Fruit fly (Drosophila melanogaster) whole organism, prepupa: ENCODE measurements around the gene CG15784.
A peak's percentile ranks its signal among the peaks of the same experiment; 100 is the strongest.

Source experiments
- CG10631 ChIP-seq: fragments of 200-800 bp; sonication (Bioruptor generic); optimal IDR thresholded peaks from 2 replicates; lab custom pipeline; 2016; ENCODE audit warnings: missing biosample characterization, missing genetic modification characterization
- CG10669 ChIP-seq: fragments of 200-800 bp; sonication (Bioruptor generic); optimal IDR thresholded peaks from 3 replicates; lab custom pipeline; 2018; ENCODE audit warnings: missing biosample characterization, mild to moderate bottlenecking, missing genetic modification characterization, moderate library complexity
- CG11762 ChIP-seq: fragments of 200-800 bp; sonication (Bioruptor generic); optimal IDR thresholded peaks from 3 replicates; lab custom pipeline; 2016; ENCODE audit warnings: missing biosample characterization, missing genetic modification characterization; ENCODE audit not compliant: insufficient read depth
- CG11902 ChIP-seq: fragments of 200-800 bp; sonication (Bioruptor generic); optimal IDR thresholded peaks from 3 replicates; lab custom pipeline; 2016; ENCODE audit warnings: missing biosample characterization, missing genetic modification characterization
- CG1621 ChIP-seq: fragments of 200-800 bp; sonication (Bioruptor generic); optimal IDR thresholded peaks from 3 replicates; lab custom pipeline; 2018; ENCODE audit warnings: missing biosample characterization, mild to moderate bottlenecking, missing genetic modification characterization
- CG16779 ChIP-seq: fragments of 200-800 bp; sonication (Bioruptor generic); optimal IDR thresholded peaks from 3 replicates; lab custom pipeline; 2017; ENCODE audit warnings: missing biosample characterization, mild to moderate bottlenecking, missing genetic modification characterization
- CG3032 ChIP-seq: fragments of 200-800 bp; optimal IDR thresholded peaks from 2 replicates; lab custom pipeline; 2019; ENCODE audit warnings: missing biosample characterization, mild to moderate bottlenecking, missing genetic modification characterization, moderate library complexity
- CG31627 ChIP-seq: fragments of 200-800 bp; sonication (Bioruptor generic); optimal IDR thresholded peaks from 3 replicates; lab custom pipeline; 2016; ENCODE audit warnings: missing biosample characterization, missing genetic modification characterization
- CG32006 ChIP-seq: fragments of 200-800 bp; sonication (Bioruptor generic); optimal IDR thresholded peaks from 3 replicates; lab custom pipeline; 2017; ENCODE audit warnings: missing biosample characterization, mild to moderate bottlenecking, missing genetic modification characterization
- CG3919 ChIP-seq: fragments of 200-800 bp; sonication (Bioruptor generic); optimal IDR thresholded peaks from 3 replicates; lab custom pipeline; 2016; ENCODE audit warnings: missing biosample characterization, missing genetic modification characterization
- CG6163 ChIP-seq: fragments of 200-800 bp; sonication (Bioruptor generic); IDR thresholded peaks from 3 replicates; pipeline ENCODE4 v1.3.6; 2022; ENCODE audit warnings: missing biosample characterization, missing genetic modification characterization
- CG6276 ChIP-seq: fragments of 200-800 bp; sonication (Bioruptor generic); optimal IDR thresholded peaks from 2 replicates; lab custom pipeline; 2017; ENCODE audit warnings: missing biosample characterization, mild to moderate bottlenecking, missing genetic modification characterization
- CG6792 ChIP-seq: fragments of 200-800 bp; sonication (Bioruptor generic); optimal IDR thresholded peaks from 3 replicates; lab custom pipeline; 2016; ENCODE audit warnings: missing biosample characterization, missing genetic modification characterization
- CG6808 ChIP-seq: fragments of 200-800 bp; sonication (Bioruptor generic); optimal IDR thresholded peaks from 3 replicates; lab custom pipeline; 2017; ENCODE audit warnings: missing biosample characterization, missing genetic modification characterization, mild to moderate bottlenecking, moderate library complexity, missing genetic modification reagents
- CG6854 ChIP-seq: fragments of 200-800 bp; sonication (Bioruptor generic); optimal IDR thresholded peaks from 2 replicates; lab custom pipeline; 2017; ENCODE audit warnings: missing biosample characterization, mild to moderate bottlenecking, missing genetic modification characterization
- CG7368 ChIP-seq: fragments of 200-800 bp; sonication (Bioruptor generic); optimal IDR thresholded peaks from 3 replicates; lab custom pipeline; 2016; ENCODE audit warnings: missing biosample characterization, missing genetic modification characterization
- CG8119 ChIP-seq: fragments of 200-800 bp; sonication (Bioruptor generic); IDR thresholded peaks from 3 replicates; pipeline ENCODE4 v1.3.6; 2022; ENCODE audit warnings: missing biosample characterization, missing genetic modification characterization
- CG8319 ChIP-seq: fragments of 200-800 bp; sonication (Bioruptor generic); optimal IDR thresholded peaks from 3 replicates; lab custom pipeline; 2016; ENCODE audit warnings: missing biosample characterization, missing genetic modification characterization
- CG9139 ChIP-seq: fragments of 200-800 bp; sonication (Bioruptor generic); optimal IDR thresholded peaks from 3 replicates; lab custom pipeline; 2017; ENCODE audit warnings: missing biosample characterization, mild to moderate bottlenecking, missing genetic modification characterization
- Eip75B ChIP-seq: fragments of 200-800 bp; sonication (Bioruptor generic); optimal IDR thresholded peaks from 3 replicates; lab custom pipeline; 2016; ENCODE audit warnings: missing biosample characterization, missing genetic modification characterization
- Eip78C ChIP-seq: fragments of 200-800 bp; sonication (Bioruptor generic); peaks from one replicate; lab custom pipeline; 2016; ENCODE audit warnings: missing biosample characterization, missing genetic modification characterization
- Eip93F ChIP-seq: fragments of 200-800 bp; sonication (Bioruptor generic); optimal IDR thresholded peaks from 2 replicates; lab custom pipeline; 2016; ENCODE audit warnings: missing biosample characterization, mild to moderate bottlenecking, missing genetic modification characterization
- Ets21C ChIP-seq: fragments of 200-800 bp; sonication (Bioruptor generic); optimal IDR thresholded peaks from 3 replicates; lab custom pipeline; 2016; ENCODE audit warnings: missing biosample characterization, missing genetic modification characterization
- Ets96B ChIP-seq: fragments of 200-800 bp; optimal IDR thresholded peaks from 2 replicates; lab custom pipeline; 2019; ENCODE audit warnings: missing biosample characterization, mild to moderate bottlenecking, missing genetic modification characterization, moderate library complexity
- Hr39 ChIP-seq: fragments of 200-800 bp; sonication (Bioruptor generic); optimal IDR thresholded peaks from 2 replicates; lab custom pipeline; 2016; ENCODE audit warnings: missing biosample characterization, missing genetic modification characterization
- Lpt ChIP-seq: fragments of 200-800 bp; sonication (Bioruptor generic); optimal IDR thresholded peaks from 3 replicates; lab custom pipeline; 2016; ENCODE audit warnings: missing biosample characterization, missing genetic modification characterization
- Smox ChIP-seq: fragments of 200-800 bp; sonication (Bioruptor generic); optimal IDR thresholded peaks from 3 replicates; lab custom pipeline; 2016; ENCODE audit warnings: missing biosample characterization, missing genetic modification characterization
- Sox102F ChIP-seq: fragments of 200-800 bp; sonication (Bioruptor generic); optimal IDR thresholded peaks from 2 replicates; lab custom pipeline; 2016; ENCODE audit warnings: missing biosample characterization, mild to moderate bottlenecking, missing genetic modification characterization
- Sox14 ChIP-seq: fragments of 200-800 bp; sonication (Bioruptor generic); optimal IDR thresholded peaks from 3 replicates; lab custom pipeline; 2016; ENCODE audit warnings: missing biosample characterization, missing genetic modification characterization
- Sox15 ChIP-seq: fragments of 200-800 bp; sonication (Bioruptor generic); optimal IDR thresholded peaks from 3 replicates; lab custom pipeline; 2016; ENCODE audit warnings: missing biosample characterization, missing genetic modification characterization
- achi ChIP-seq: fragments of 200-800 bp; sonication (Bioruptor generic); optimal IDR thresholded peaks from 3 replicates; lab custom pipeline; 2016; ENCODE audit warnings: missing biosample characterization, missing genetic modification characterization
- dac ChIP-seq: fragments of 200-800 bp; sonication (Bioruptor generic); optimal IDR thresholded peaks from 2 replicates; lab custom pipeline; 2017; ENCODE audit warnings: missing biosample characterization, mild to moderate bottlenecking, missing genetic modification characterization
- dsx ChIP-seq: fragments of 200-800 bp; optimal IDR thresholded peaks from 3 replicates; lab custom pipeline; 2019; ENCODE audit warnings: missing biosample characterization, mild to moderate bottlenecking, missing genetic modification characterization, moderate library complexity; ENCODE audit not compliant: poor library complexity, severe bottlenecking
- eg ChIP-seq: fragments of 200-800 bp; sonication (Bioruptor generic); IDR thresholded peaks from 3 replicates; pipeline ENCODE4 v1.3.6; 2022; ENCODE audit warnings: missing biosample characterization, missing genetic modification characterization
- esn ChIP-seq: fragments of 200-800 bp; sonication (Bioruptor generic); optimal IDR thresholded peaks from 2 replicates; lab custom pipeline; 2016; ENCODE audit warnings: missing biosample characterization, mild to moderate bottlenecking, missing genetic modification characterization, moderate library complexity
- fd59A ChIP-seq: fragments of 200-800 bp; sonication (Bioruptor generic); optimal IDR thresholded peaks from 2 replicates; lab custom pipeline; 2017; ENCODE audit warnings: missing biosample characterization, mild to moderate bottlenecking, missing genetic modification characterization, missing genetic modification reagents
- fkh ChIP-seq: fragments of 200-800 bp; sonication (Bioruptor generic); optimal IDR thresholded peaks from 3 replicates; lab custom pipeline; 2017; ENCODE audit warnings: missing biosample characterization, mild to moderate bottlenecking, missing genetic modification characterization, moderate library complexity
- net ChIP-seq: fragments of 200-800 bp; sonication (Bioruptor generic); optimal IDR thresholded peaks from 3 replicates; lab custom pipeline; 2016; ENCODE audit warnings: missing biosample characterization, missing genetic modification characterization
- salr ChIP-seq, 2 experiments: fragments of 200-800 bp; sonication (Bioruptor generic); optimal IDR thresholded peaks; 3 replicates each; lab custom pipeline; 2016 to 2018; ENCODE audit warnings: missing biosample characterization in 2 of 2, missing genetic modification characterization in 2 of 2, mild to moderate bottlenecking in 1 of 2
- spab ChIP-seq: fragments of 200-800 bp; sonication (Bioruptor generic); optimal IDR thresholded peaks from 2 replicates; lab custom pipeline; 2017; ENCODE audit warnings: missing biosample characterization, mild to moderate bottlenecking, missing genetic modification characterization, missing genetic modification reagents
- ss ChIP-seq, 2 experiments: fragments of 200-800 bp; sonication (Bioruptor generic); optimal IDR thresholded peaks; 2 replicates in 1 of 2; 3 replicates in 1 of 2; lab custom pipeline; 2017 to 2018; ENCODE audit warnings: mild to moderate bottlenecking in 2 of 2, missing biosample characterization in 2 of 2, missing genetic modification characterization in 2 of 2, moderate library complexity in 1 of 2
- svp ChIP-seq: fragments of 200-800 bp; sonication (Bioruptor generic); peaks from one replicate; lab custom pipeline; 2016; ENCODE audit warnings: missing biosample characterization, missing genetic modification characterization
- topi ChIP-seq: fragments of 200-800 bp; sonication (Bioruptor generic); optimal IDR thresholded peaks from 3 replicates; lab custom pipeline; 2016; ENCODE audit warnings: missing biosample characterization, missing genetic modification characterization
- vri ChIP-seq: fragments of 200-800 bp; sonication (Bioruptor generic); optimal IDR thresholded peaks from 3 replicates; lab custom pipeline; 2016; ENCODE audit warnings: missing biosample characterization, mild to moderate bottlenecking, missing genetic modification characterization

CG15784 gene

DNA sequence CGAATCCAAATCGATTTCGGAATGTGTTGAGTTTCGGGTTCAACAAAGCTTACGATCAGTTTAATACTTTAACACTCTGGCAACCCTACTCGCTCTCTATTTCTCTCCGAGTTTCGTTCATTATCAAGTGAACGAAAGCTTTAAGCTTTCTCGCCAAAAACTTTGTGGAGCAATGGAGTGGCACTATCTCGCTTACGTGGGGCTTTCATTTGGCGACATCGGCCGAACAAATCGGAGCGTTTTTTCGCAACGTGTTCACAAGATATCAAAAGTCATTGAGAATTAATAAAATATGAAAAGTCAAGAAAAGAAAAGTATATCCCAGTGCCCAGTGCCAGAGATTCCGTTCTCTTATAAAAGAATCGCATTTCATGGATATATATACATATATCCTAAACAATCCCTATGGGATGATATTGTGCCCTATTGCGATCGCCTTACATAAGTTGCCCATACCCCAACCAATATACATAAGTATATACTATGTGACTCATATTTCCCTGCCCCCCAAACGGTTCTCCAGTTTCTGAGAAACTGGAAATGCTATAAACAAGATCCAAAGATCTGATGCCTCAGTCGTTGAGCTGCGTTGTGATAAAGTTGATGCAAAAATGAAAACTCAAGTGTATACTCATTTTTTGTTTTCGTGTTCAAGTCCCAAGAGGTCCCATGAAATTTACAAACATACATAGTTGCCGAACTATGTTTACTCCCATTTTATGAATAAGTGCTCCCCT, 862 bp upstream of the CG15784 start (continued):
- no peak for TF ChIP-seq Eip75B (GFP tag; lab: Kevin White, UChicago)
- no peak for TF ChIP-seq CG11902 (GFP tag; lab: Kevin White, UChicago)
- peak in 1 of 2 experiments; percentile 45 for TF ChIP-seq ss (GFP tag; optimal IDR thresholded peaks at IDR 0.05; lab: Kevin White, UChicago)
- peak; percentile 5; the same call in 1 of the 3 replicates for TF ChIP-seq eg (GFP tag; lab: Robert Waterston, UW)
- TF ChIP-seq Sox15 (GFP tag; lab: Kevin White, UChicago): no peak
- no peak for TF ChIP-seq CG11762
- TF ChIP-seq Ets21C (GFP tag; lab: Kevin White, UChicago): no peak
- peak; percentile 53; the same call in 2 of the 3 replicates for TF ChIP-seq CG6163
- no peak for TF ChIP-seq CG10669 (GFP tag; lab: Kevin White, UChicago)
- TF ChIP-seq svp: peak; percentile 9
- TF ChIP-seq Eip78C (GFP tag; lab: Kevin White, UChicago): peak; percentile 75
- no peak for TF ChIP-seq Hr39 (GFP tag; lab: Kevin White, UChicago)
- TF ChIP-seq Smox (GFP tag; lab: Kevin White, UChicago): no peak
- TF ChIP-seq dsx: peak; percentile 52
- TF ChIP-seq salr (GFP tag; optimal IDR thresholded peaks at IDR 0.05; lab: Kevin White, UChicago): no peak
- no peak for TF ChIP-seq dac (GFP tag; lab: Kevin White, UChicago)

- TF ChIP-seq CG8319 (GFP tag; lab: Kevin White, UChicago): peak; percentile 82
- peak; percentile 88 for TF ChIP-seq Sox102F (GFP tag; lab: Kevin White, UChicago)
- peak; percentile 91 for TF ChIP-seq CG6792 (GFP tag; lab: Kevin White, UChicago)
- TF ChIP-seq CG32006 (GFP tag; lab: Kevin White, UChicago): peak; percentile 93
- TF ChIP-seq vri (GFP tag; lab: Kevin White, UChicago): peak; percentile 84
- TF ChIP-seq topi (GFP tag; lab: Kevin White, UChicago): peak; percentile 93
- TF ChIP-seq CG6854 (GFP tag; lab: Kevin White, UChicago): peak; percentile 83
- TF ChIP-seq ss (GFP tag; optimal IDR thresholded peaks at IDR 0.05; lab: Kevin White, UChicago): peak; percentile 87 to 91
- peak; percentile 90 for TF ChIP-seq Smox (GFP tag; lab: Kevin White, UChicago)
- peak; percentile 90 for TF ChIP-seq CG3919 (GFP tag; lab: Kevin White, UChicago)
- peak; percentile 92 for TF ChIP-seq CG31627 (GFP tag; lab: Kevin White, UChicago)
- peak; percentile 96 for TF ChIP-seq Sox14
- TF ChIP-seq eg (GFP tag; lab: Robert Waterston, UW): peak; percentile 69
- peak; percentile 90 for TF ChIP-seq Sox15 (GFP tag; lab: Kevin White, UChicago)
- TF ChIP-seq spab (GFP tag; lab: Kevin White, UChicago): peak; percentile 81
- TF ChIP-seq CG3032 (tag; lab: Kevin White, UChicago): peak; percentile 80
- peak; percentile 89 for TF ChIP-seq net
- peak; percentile 92 for TF ChIP-seq CG10631
- peak; percentile 82 for TF ChIP-seq CG16779 (tag; lab: Kevin White, UChicago)
- TF ChIP-seq CG11902 (GFP tag; lab: Kevin White, UChicago): peak; percentile 91
- TF ChIP-seq achi (GFP tag; lab: Kevin White, UChicago): peak; percentile 91
- peak; percentile 77 for TF ChIP-seq CG9139 (GFP tag; lab: Kevin White, UChicago)
- TF ChIP-seq CG8119 (GFP tag; lab: Robert Waterston, UW): peak; percentile 90
- peak; percentile 84 for TF ChIP-seq CG7368 (GFP tag; lab: Kevin White, UChicago)
- TF ChIP-seq CG1621 (tag; lab: Kevin White, UChicago): peak; percentile 78
- TF ChIP-seq Lpt: peak; percentile 88
- TF ChIP-seq Hr39 (GFP tag; lab: Kevin White, UChicago): peak; percentile 92
- TF ChIP-seq svp: peak; percentile 95
- peak; percentile 65 for TF ChIP-seq Eip93F
- TF ChIP-seq esn (GFP tag; lab: Kevin White, UChicago): peak; percentile 94
- peak; percentile 79 for TF ChIP-seq Ets96B (tag; lab: Kevin White, UChicago)
- TF ChIP-seq dac (GFP tag; lab: Kevin White, UChicago): peak; percentile 84
- peak; percentile 80 for TF ChIP-seq dsx
- TF ChIP-seq Eip75B (GFP tag; lab: Kevin White, UChicago): peak; percentile 89
- peak; percentile 91 for TF ChIP-seq CG6808 (GFP tag; lab: Kevin White, UChicago)
- peak; percentile 60 for TF ChIP-seq fkh (GFP tag; lab: Kevin White, UChicago)
- peak; percentile 88 for TF ChIP-seq Ets21C (GFP tag; lab: Kevin White, UChicago)
- TF ChIP-seq fd59A: peak; percentile 85
- TF ChIP-seq CG6276 (GFP tag; lab: Kevin White, UChicago): peak; percentile 86
- peak; percentile 79; the same call in 2 of the 3 replicates for TF ChIP-seq CG6163
Observed at dm6 chrX:5429778-5430576, 606 bp downstream of the CG15784 start.
